Fruit fly (Drosophila melanogaster): ENCODE data around the gene RpS8.

RpS8 gene

dm6 chr3R:29861432-29862249, at the start of gene RpS8, which contains the start of gene CG15514:
RpS8 (plus strand) TSS chr3R:29861582.
CG15514 (minus strand) TSS chr3R:29861494.
- TF ChIP-seq Dif (GFP tag; optimal IDR thresholded peaks at IDR 0.05; ENCODE audit: partially characterized antibody) (no peak), br (GFP tag; optimal IDR thresholded peaks at IDR 0.05) (peak; percentile 26), usp (GFP tag; optimal IDR thresholded peaks at IDR 0.05) (no peak), CG9705 (GFP tag; optimal IDR thresholded peaks at IDR 0.05) (peak; percentile 75), foxo (GFP tag; optimal IDR thresholded peaks at IDR 0.05) (peak in 1 of 2 experiments; percentile 60), CrebA (GFP tag; optimal IDR thresholded peaks at IDR 0.05; ENCODE audit: borderline replicate concordance) (no peak), ey (GFP tag; optimal IDR thresholded peaks at IDR 0.05) (peak; percentile 27), rgr (GFP tag; optimal IDR thresholded peaks at IDR 0.05) (peak; percentile 64), psq (GFP tag; optimal IDR thresholded peaks at IDR 0.05) (peak; percentile 44), sv (GFP tag; optimal IDR thresholded peaks at IDR 0.05) (peak; percentile 26), h (GFP tag; optimal IDR thresholded peaks at IDR 0.05) (peak; percentile 47), Rel (GFP tag; optimal IDR thresholded peaks at IDR 0.05) (no peak), Rel (tag; optimal IDR thresholded peaks at IDR 0.05) (peak; percentile 30), HLH106 (tag; optimal IDR thresholded peaks at IDR 0.05) (peak; percentile 58), Sp1 (GFP tag; optimal IDR thresholded peaks at IDR 0.05) (peak; percentile 61), fru (GFP tag; optimal IDR thresholded peaks at IDR 0.05) (no peak), Myc (optimal IDR thresholded peaks at IDR 0.05) (peak; percentile 76), OdsH (GFP tag; optimal IDR thresholded peaks at IDR 0.05) (peak; percentile 63), Hnf4 (GFP tag; optimal IDR thresholded peaks at IDR 0.05) (no peak), CG32264 (GFP tag; optimal IDR thresholded peaks at IDR 0.05) (no peak)

DNA sequence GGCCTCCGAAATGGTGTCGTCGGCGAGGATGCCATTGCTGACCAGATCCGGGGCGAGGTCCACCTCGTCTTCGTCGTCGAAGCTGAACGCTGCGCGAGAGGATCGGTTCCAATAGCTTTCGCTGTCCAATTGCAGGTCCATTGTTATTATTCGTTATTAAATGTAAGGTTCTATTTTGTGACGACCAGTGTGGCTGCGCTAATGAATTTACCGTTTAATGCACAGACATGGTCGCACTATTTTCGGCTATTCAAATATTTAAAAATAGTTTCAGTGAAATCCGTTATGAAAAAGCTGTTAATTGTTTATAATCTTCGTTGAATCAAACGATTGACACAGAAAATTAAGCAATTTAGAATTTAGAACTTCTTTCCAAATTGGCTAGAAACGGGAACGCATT, 45.1 kb upstream of the RpS8 start, which contains the start of gene Vps16B:
Vps16B (minus strand) TSS at position 186 of the 400 bp plus-strand sequence.
- no peak for TF ChIP-seq ey (GFP tag; optimal IDR thresholded peaks at IDR 0.05)
- no peak for TF ChIP-seq pan (optimal IDR thresholded peaks at IDR 0.05)
- no peak for TF ChIP-seq foxo (GFP tag; optimal IDR thresholded peaks at IDR 0.05)
- no peak for TF ChIP-seq dsf (GFP tag; optimal IDR thresholded peaks at IDR 0.05; ENCODE audit: borderline replicate concordance)
- no peak for TF ChIP-seq jim (GFP tag; optimal IDR thresholded peaks at IDR 0.05)
- no peak for TF ChIP-seq h (GFP tag; optimal IDR thresholded peaks at IDR 0.05)
- no peak for TF ChIP-seq rgr (GFP tag; optimal IDR thresholded peaks at IDR 0.05)
- no peak for TF ChIP-seq OdsH (GFP tag; optimal IDR thresholded peaks at IDR 0.05)
- no peak for TF ChIP-seq GATAd (GFP tag; optimal IDR thresholded peaks at IDR 0.05)
- no peak for TF ChIP-seq brk (GFP tag; optimal IDR thresholded peaks at IDR 0.05)
- no peak for TF ChIP-seq CG9705 (GFP tag; optimal IDR thresholded peaks at IDR 0.05)
- no peak for TF ChIP-seq Hnf4 (GFP tag; optimal IDR thresholded peaks at IDR 0.05)
- TF ChIP-seq sage (GFP tag; optimal IDR thresholded peaks at IDR 0.05), result no peak
- no peak for TF ChIP-seq psq (GFP tag; optimal IDR thresholded peaks at IDR 0.05)

DNA sequence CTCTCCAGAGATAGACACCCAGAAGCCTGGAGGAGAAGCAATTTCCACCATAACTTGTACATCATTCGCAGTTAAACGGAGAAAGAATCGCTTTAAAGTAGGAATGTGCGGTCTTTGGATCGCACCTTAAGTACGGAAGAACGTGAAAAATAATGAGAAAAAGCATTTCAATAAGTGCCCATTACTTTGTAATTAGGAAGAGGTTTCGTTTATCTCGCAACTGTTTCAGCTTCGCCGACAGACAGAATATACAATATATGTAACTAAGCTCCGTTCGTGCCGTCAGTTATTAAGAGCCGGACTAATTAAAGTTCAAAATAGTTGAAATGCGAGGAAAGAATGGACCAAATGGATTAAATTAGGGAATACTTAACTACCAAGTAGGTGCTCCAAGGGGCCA, 43.7 kb upstream of the RpS8 start, which contains the start of gene CG7829:
CG7829 (minus strand) TSS at position 101 of the 400 bp plus-strand sequence.
- TF ChIP-seq Rel (GFP tag; optimal IDR thresholded peaks at IDR 0.05), result no peak
- TF ChIP-seq Rel (tag; optimal IDR thresholded peaks at IDR 0.05), result no peak
- no peak for TF ChIP-seq rgr (GFP tag; optimal IDR thresholded peaks at IDR 0.05)
- TF ChIP-seq sv (GFP tag; optimal IDR thresholded peaks at IDR 0.05), result no peak
- TF ChIP-seq Mio (GFP tag; optimal IDR thresholded peaks at IDR 0.05), result no peak
- no peak for TF ChIP-seq CG32264 (GFP tag; optimal IDR thresholded peaks at IDR 0.05)
- TF ChIP-seq h (GFP tag; optimal IDR thresholded peaks at IDR 0.05), result no peak
- TF ChIP-seq psq (GFP tag; optimal IDR thresholded peaks at IDR 0.05), result no peak
- TF ChIP-seq dsf (GFP tag; optimal IDR thresholded peaks at IDR 0.05; ENCODE audit: borderline replicate concordance), result no peak
- no peak for TF ChIP-seq foxo (GFP tag; optimal IDR thresholded peaks at IDR 0.05)
- TF ChIP-seq Vsx2 (GFP tag; optimal IDR thresholded peaks at IDR 0.05; ENCODE audit: partially characterized antibody), result no peak
- TF ChIP-seq usp (GFP tag; optimal IDR thresholded peaks at IDR 0.05), result no peak
- TF ChIP-seq fru (GFP tag; optimal IDR thresholded peaks at IDR 0.05), result no peak
- TF ChIP-seq Hnf4 (GFP tag; optimal IDR thresholded peaks at IDR 0.05), result no peak
- TF ChIP-seq GATAd (GFP tag; optimal IDR thresholded peaks at IDR 0.05), result no peak
- no peak for TF ChIP-seq brk (GFP tag; optimal IDR thresholded peaks at IDR 0.05)
- TF ChIP-seq Dfd (GFP tag; optimal IDR thresholded peaks at IDR 0.05), result no peak
- no peak for TF ChIP-seq tai (GFP tag; optimal IDR thresholded peaks at IDR 0.05)

DNA sequence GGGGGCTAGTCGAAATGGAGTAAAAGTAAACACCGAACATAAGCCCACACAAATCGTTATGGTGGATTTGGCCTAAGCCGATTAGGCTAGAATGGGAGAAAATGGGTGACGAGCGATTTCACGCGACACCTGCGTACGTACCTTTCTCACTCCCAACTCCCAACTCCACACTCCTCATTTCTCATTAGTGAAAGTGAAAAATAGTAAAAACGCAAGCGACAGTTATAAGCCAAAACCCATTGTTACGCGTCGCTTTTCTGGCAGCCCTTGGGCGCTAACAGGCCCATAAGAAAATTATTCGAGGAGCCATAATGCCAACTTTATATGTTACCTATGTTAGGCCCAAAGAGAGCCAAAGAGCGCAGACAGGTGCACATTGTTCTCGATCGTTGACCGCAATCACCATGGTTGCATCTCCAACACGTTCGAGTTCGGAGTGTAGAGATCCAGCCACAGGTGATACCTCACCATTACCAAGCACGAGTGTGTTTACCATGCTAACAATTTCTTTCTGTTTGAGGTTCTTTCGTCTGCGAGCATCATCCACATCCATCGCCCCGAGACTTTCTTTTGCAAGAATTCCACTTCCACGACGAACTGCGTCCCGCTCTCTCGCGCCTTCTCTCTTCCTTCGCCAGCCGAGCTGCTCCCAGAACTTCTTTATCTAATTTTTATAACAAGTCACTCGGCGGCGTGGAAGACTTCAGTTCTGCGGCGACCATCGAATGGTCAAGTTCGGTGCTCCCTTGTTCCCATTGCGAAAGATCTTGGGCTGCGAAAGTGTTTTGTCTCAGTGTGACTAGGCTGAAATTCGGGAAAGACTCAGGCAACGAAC, 42.7 kb upstream of the RpS8 start, which contains the start of gene neo:
neo (plus strand) TSS at position 698 of the 835 bp plus-strand sequence.
- no peak for TF ChIP-seq Abd-B (GFP tag; optimal IDR thresholded peaks at IDR 0.05)
- TF ChIP-seq Vsx2 (GFP tag; optimal IDR thresholded peaks at IDR 0.05; ENCODE audit: partially characterized antibody), result no peak
- TF ChIP-seq dmrt93B (GFP tag; optimal IDR thresholded peaks at IDR 0.05), result no peak
- TF ChIP-seq tai (GFP tag; optimal IDR thresholded peaks at IDR 0.05), result no peak
- TF ChIP-seq GATAd (GFP tag; optimal IDR thresholded peaks at IDR 0.05), result no peak
- no peak for TF ChIP-seq sv (GFP tag; optimal IDR thresholded peaks at IDR 0.05)
- no peak for TF ChIP-seq usp (GFP tag; optimal IDR thresholded peaks at IDR 0.05)
- TF ChIP-seq CG32264 (GFP tag; optimal IDR thresholded peaks at IDR 0.05), result no peak

Data from whole organism, wandering third instar larva.